Fruit fly (Drosophila melanogaster): ENCODE data around the gene yellow-c.

The yellow-c gene

DNA sequence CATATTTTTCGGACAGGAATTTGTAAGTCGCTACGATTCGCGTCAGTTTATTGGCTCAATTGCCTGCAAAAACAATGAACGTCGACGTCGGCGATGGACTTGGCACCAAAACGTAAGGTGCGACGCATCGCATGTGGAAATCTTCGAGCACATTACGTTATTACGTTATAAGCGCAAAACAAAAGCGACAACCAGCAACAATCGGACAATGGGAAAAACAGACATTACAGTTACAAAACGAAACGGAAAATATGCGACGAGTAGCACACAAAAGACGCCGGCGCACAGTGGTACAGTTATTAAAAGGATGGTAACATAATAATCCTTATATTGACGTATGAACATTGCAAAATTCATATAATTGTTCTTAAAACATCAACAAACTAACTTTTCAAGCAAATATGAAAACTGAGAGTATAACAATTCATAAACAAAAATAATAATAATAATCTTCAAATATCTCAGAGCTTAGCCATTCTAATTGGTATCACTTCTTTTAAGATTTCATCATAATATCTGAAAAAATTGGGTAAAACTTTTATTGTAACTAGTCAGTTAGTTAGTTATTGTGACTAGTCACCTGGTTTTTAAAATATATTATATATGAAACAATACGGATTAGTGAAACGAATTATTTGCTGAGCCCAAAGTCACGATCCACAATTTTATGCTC lies 40.2 kb upstream of the yellow-c start (continued):
- no peak for TF ChIP-seq Neu2 (GFP tag; optimal IDR thresholded peaks at IDR 0.05; ENCODE audit: borderline replicate concordance)
- TF ChIP-seq sqz (GFP tag; optimal IDR thresholded peaks at IDR 0.05) = no peak
- no peak for TF ChIP-seq CG13287 (GFP tag; IDR thresholded peaks at IDR 0.05; ENCODE audit: partially characterized antibody)
- TF ChIP-seq slp2 (GFP tag; optimal IDR thresholded peaks at IDR 0.05) = no peak
- TF ChIP-seq ro (GFP tag; IDR thresholded peaks at IDR 0.05) = no peak
- no peak for TF ChIP-seq CG4282 (GFP tag; optimal IDR thresholded peaks at IDR 0.05)
- TF ChIP-seq CG14667 (GFP tag; IDR thresholded peaks at IDR 0.05) = no peak
- no peak for TF ChIP-seq bab2 (GFP tag; optimal IDR thresholded peaks at IDR 0.05)
- TF ChIP-seq C15 (GFP tag; IDR thresholded peaks at IDR 0.05) = no peak
- TF ChIP-seq CG12744 (GFP tag; optimal IDR thresholded peaks at IDR 0.05) = no peak
- TF ChIP-seq crol (GFP tag; IDR thresholded peaks at IDR 0.05) = no peak
- TF ChIP-seq YL-1 (GFP tag; optimal IDR thresholded peaks at IDR 0.05) = no peak
- no peak for TF ChIP-seq zen2 (GFP tag; IDR thresholded peaks at IDR 0.05; ENCODE audit: partially characterized antibody)
- no peak for TF ChIP-seq mld (GFP tag; IDR thresholded peaks at IDR 0.05; ENCODE audit: partially characterized antibody)
- TF ChIP-seq Hmx (GFP tag; optimal IDR thresholded peaks at IDR 0.05) = no peak
- peak; percentile 8 for TF ChIP-seq CG8388 (GFP tag; optimal IDR thresholded peaks at IDR 0.05)
- TF ChIP-seq Scr (GFP tag; IDR thresholded peaks at IDR 0.05; ENCODE audit: partially characterized antibody) = no peak
- TF ChIP-seq chinmo (GFP tag; IDR thresholded peaks at IDR 0.05; ENCODE audit: partially characterized antibody) = no peak
- peak; percentile 16; the same call in 1 of the 2 replicates for TF ChIP-seq Ptx1 (GFP tag; IDR thresholded peaks at IDR 0.05)
- TF ChIP-seq CG10431 (GFP tag; optimal IDR thresholded peaks at IDR 0.05) = no peak
- peak; percentile 20 for TF ChIP-seq tin (GFP tag; optimal IDR thresholded peaks at IDR 0.05)
- no peak for TF ChIP-seq CG13123 (GFP tag; optimal IDR thresholded peaks at IDR 0.05)
- TF ChIP-seq CG2202 (tag; optimal IDR thresholded peaks at IDR 0.05) = no peak
- peak; percentile 20 for TF ChIP-seq CG16815 (GFP tag; optimal IDR thresholded peaks at IDR 0.05)
- TF ChIP-seq z (GFP tag; IDR thresholded peaks at IDR 0.05) = no peak
- no peak for TF ChIP-seq ara (GFP tag; IDR thresholded peaks at IDR 0.05)
- TF ChIP-seq Chrac-16 (GFP tag; optimal IDR thresholded peaks at IDR 0.05) = no peak
- no peak for TF ChIP-seq fd64A (GFP tag; optimal IDR thresholded peaks at IDR 0.05)
- no peak for TF ChIP-seq Lhr (GFP tag; optimal IDR thresholded peaks at IDR 0.05)
- TF ChIP-seq zfh1 (GFP tag; IDR thresholded peaks at IDR 0.05) = no peak
- TF ChIP-seq BtbVII (GFP tag; optimal IDR thresholded peaks at IDR 0.05) = no peak
- TF ChIP-seq az2 (GFP tag; optimal IDR thresholded peaks at IDR 0.05) = peak; percentile 46
- no peak for TF ChIP-seq jing (GFP tag; optimal IDR thresholded peaks at IDR 0.05)
- no peak for TF ChIP-seq Sry-β (GFP tag; optimal IDR thresholded peaks at IDR 0.05)
- TF ChIP-seq CG1024 (GFP tag; IDR thresholded peaks at IDR 0.05) = no peak
- TF ChIP-seq fd3F (GFP tag; optimal IDR thresholded peaks at IDR 0.05) = no peak
- TF ChIP-seq unpg (GFP tag; optimal IDR thresholded peaks at IDR 0.05) = no peak
- TF ChIP-seq Lim3 (GFP tag; IDR thresholded peaks at IDR 0.05) = no peak
- no peak for TF ChIP-seq stc (GFP tag; IDR thresholded peaks at IDR 0.05)
- TF ChIP-seq CG6683 (GFP tag; optimal IDR thresholded peaks at IDR 0.05) = no peak
- TF ChIP-seq CG7271 (tag; optimal IDR thresholded peaks at IDR 0.05) = no peak
- TF ChIP-seq CG6765 (GFP tag; optimal IDR thresholded peaks at IDR 0.05) = no peak
- peak; percentile 46 for TF ChIP-seq CG7556 (GFP tag; optimal IDR thresholded peaks at IDR 0.05)
- no peak for TF ChIP-seq gsb (GFP tag; IDR thresholded peaks at IDR 0.05)
- TF ChIP-seq CG2120 (GFP tag; optimal IDR thresholded peaks at IDR 0.05) = no peak
- TF ChIP-seq BEAF-32 (GFP tag; optimal IDR thresholded peaks at IDR 0.05) = no peak
- TF ChIP-seq dmrt99B (tag; optimal IDR thresholded peaks at IDR 0.05) = peak; percentile 35
- TF ChIP-seq CG17912 (GFP tag; optimal IDR thresholded peaks at IDR 0.05) = no peak
- no peak for TF ChIP-seq CG10462 (GFP tag; optimal IDR thresholded peaks at IDR 0.05)
- peak; percentile 17 for TF ChIP-seq CG18262 (tag; optimal IDR thresholded peaks at IDR 0.05)
- TF ChIP-seq br (optimal IDR thresholded peaks at IDR 0.05) = no peak

All from whole organism, embryonic.